Worm (Caenorhabditis elegans): ENCODE data around the gene twk-18.

Gene twk-18

DNA sequence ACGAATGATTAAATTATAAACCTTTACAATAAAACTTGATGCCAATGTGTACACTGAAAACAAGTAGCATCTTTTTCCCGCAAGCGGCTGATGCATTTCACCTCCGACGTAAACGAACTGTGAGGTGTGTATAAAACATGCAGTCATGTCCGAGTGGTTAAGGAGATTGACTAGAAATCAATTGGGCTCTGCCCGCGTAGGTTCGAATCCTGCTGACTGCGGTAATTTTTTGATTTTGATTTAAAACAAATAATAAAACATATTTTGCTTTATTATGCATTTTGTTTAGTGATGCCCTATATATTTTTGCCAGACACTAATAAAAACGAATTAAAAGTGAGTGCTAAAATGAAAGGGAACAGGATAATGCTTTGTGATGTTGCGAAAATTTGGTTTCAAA is 16.5 kb upstream of the twk-18 start (continued):
- TF ChIP-seq lin-39 (tag; optimal IDR thresholded peaks at IDR 0.05): no peak
- TF ChIP-seq sdz-12 (GFP tag; optimal IDR thresholded peaks at IDR 0.05): no peak
- TF ChIP-seq fos-1 (tag; optimal IDR thresholded peaks at IDR 0.05): no peak
- no peak for TF ChIP-seq ZK546.5 (tag; optimal IDR thresholded peaks at IDR 0.05)
- peak; percentile 17 for TF ChIP-seq unc-130 (GFP tag; optimal IDR thresholded peaks at IDR 0.05)
- no peak for TF ChIP-seq Y5F2A.4 (GFP tag; optimal IDR thresholded peaks at IDR 0.05)
- no peak for TF ChIP-seq lin-15B (tag; optimal IDR thresholded peaks at IDR 0.05)
- no peak for TF ChIP-seq skn-1 (tag; optimal IDR thresholded peaks at IDR 0.05)
- TF ChIP-seq unc-39 (tag; optimal IDR thresholded peaks at IDR 0.05): no peak
- no peak for TF ChIP-seq zip-11 (GFP tag; IDR thresholded peaks at IDR 0.05)
- TF ChIP-seq nhr-48 (tag; optimal IDR thresholded peaks at IDR 0.05): peak; percentile 42
- TF ChIP-seq zip-2 (tag; optimal IDR thresholded peaks at IDR 0.05): no peak
- no peak for TF ChIP-seq zag-1 (tag; optimal IDR thresholded peaks at IDR 0.05)
- no peak for TF ChIP-seq php-3 (GFP tag; IDR thresholded peaks at IDR 0.05)
- TF ChIP-seq dmd-6 (GFP tag; IDR thresholded peaks at IDR 0.05): no peak
- no peak for TF ChIP-seq dmd-8 (GFP tag; IDR thresholded peaks at IDR 0.05)
- peak; percentile 37 to 84 for TF ChIP-seq daf-16 (GFP tag; optimal IDR thresholded peaks at IDR 0.05)
- TF ChIP-seq daf-16 (tag; optimal IDR thresholded peaks at IDR 0.05): peak; percentile 63
- no peak for TF ChIP-seq pqm-1 (tag; optimal IDR thresholded peaks at IDR 0.05)
- no peak for TF ChIP-seq F44E2.7 (GFP tag; IDR thresholded peaks at IDR 0.05)
- no peak for TF ChIP-seq tag-97 (GFP tag; IDR thresholded peaks at IDR 0.05)
- peak; percentile 28 for TF ChIP-seq lir-3 (tag; optimal IDR thresholded peaks at IDR 0.05)
- TF ChIP-seq ceh-32 (tag; optimal IDR thresholded peaks at IDR 0.05; ENCODE audit: poor library complexity): no peak
- TF ChIP-seq mep-1 (tag; optimal IDR thresholded peaks at IDR 0.05): peak; percentile 55
- no peak for TF ChIP-seq mdl-1 (tag; optimal IDR thresholded peaks at IDR 0.05)
- TF ChIP-seq lin-13 (GFP tag; optimal IDR thresholded peaks at IDR 0.05): peak; percentile 35
- TF ChIP-seq spr-3 (GFP tag; optimal IDR thresholded peaks at IDR 0.05): no peak
- peak; percentile 72 for TF ChIP-seq madf-9 (GFP tag; conservative IDR thresholded peaks at IDR 0.05)
- no peak for TF ChIP-seq mxl-3 (GFP tag; optimal IDR thresholded peaks at IDR 0.05)
- no peak for TF ChIP-seq egl-43 (GFP tag; IDR thresholded peaks at IDR 0.05)
- TF ChIP-seq zfp-3 (GFP tag; conservative IDR thresholded peaks at IDR 0.05): 0 out of 2 replicates have a peak, but pooled peaks have one; percentile 61
- TF ChIP-seq ceh-20 (GFP tag; IDR thresholded peaks at IDR 0.05): no peak; the same call in 1 of the 2 replicates
- peak; percentile 43 for TF ChIP-seq rbr-2 (tag; optimal IDR thresholded peaks at IDR 0.05)
- TF ChIP-seq snpc-1.2 (GFP tag; IDR thresholded peaks at IDR 0.05): peak; percentile 81
- 0 out of 2 replicates have a peak, but pooled peaks have one; percentile 41 for TF ChIP-seq saeg-2 (GFP tag; IDR thresholded peaks at IDR 0.05)
- TF ChIP-seq daf-12 (tag; optimal IDR thresholded peaks at IDR 0.05): no peak
- TF ChIP-seq mdt-29 (GFP tag; IDR thresholded peaks at IDR 0.05): peak; percentile 39; the same call in 1 of the 2 replicates
- TF ChIP-seq tra-1 (GFP tag; IDR thresholded peaks at IDR 0.05): no peak; the same call in none of the 2 replicates
- no peak for TF ChIP-seq ama-1 (optimal IDR thresholded peaks at IDR 0.05)
- peak; percentile 78 for TF ChIP-seq hmg-1.1 (GFP tag; IDR thresholded peaks at IDR 0.05)
- TF ChIP-seq snpc-4 (tag; optimal IDR thresholded peaks at IDR 0.05): no peak
- TF ChIP-seq egl-27 (tag; optimal IDR thresholded peaks at IDR 0.05): no peak
- TF ChIP-seq lin-29 (GFP tag; IDR thresholded peaks at IDR 0.05): no peak
- TF ChIP-seq ztf-7 (tag; optimal IDR thresholded peaks at IDR 0.05): peak; percentile 7
- no peak for TF ChIP-seq aly-2 (tag; optimal IDR thresholded peaks at IDR 0.05)
- peak; percentile 38 for TF ChIP-seq hlh-30 (tag; optimal IDR thresholded peaks at IDR 0.05; ENCODE audit: insufficient read depth)
- peak; percentile 47 for TF ChIP-seq spr-1 (tag; optimal IDR thresholded peaks at IDR 0.05)
- TF ChIP-seq T26A8.4 (GFP tag; IDR thresholded peaks at IDR 0.05): no peak
- TF ChIP-seq nhr-6 (tag; optimal IDR thresholded peaks at IDR 0.05): no peak
- no peak for TF ChIP-seq lim-7 (GFP tag; IDR thresholded peaks at IDR 0.05)
- TF ChIP-seq nhr-111 (GFP tag; optimal IDR thresholded peaks at IDR 0.05): peak; percentile 19
- no peak for TF ChIP-seq ceh-82 (tag; optimal IDR thresholded peaks at IDR 0.05)
- TF ChIP-seq F49E8.2 (tag; optimal IDR thresholded peaks at IDR 0.05; ENCODE audit: borderline replicate concordance): peak; percentile 42
